Worm (Caenorhabditis elegans) whole organism, mixed stage, embryonic: ENCODE results near the gene srh-97.

Experiments used
- M03D4.4 ChIP-seq: sonication (generic microtip); optimal IDR thresholded peaks from 2 replicates; lab custom pipeline; 2017; ENCODE audit warnings: mild to moderate bottlenecking, missing genetic modification characterization, missing compliant biosample characterization
- blmp-1 ChIP-seq: fragments of 150-350 bp; optimal IDR thresholded peaks from 2 replicates; lab custom pipeline; 2014; ENCODE audit warnings: missing biosample characterization, missing genetic modification characterization
- ceh-39 ChIP-seq: fragments of 150-350 bp; optimal IDR thresholded peaks from 2 replicates; lab custom pipeline; 2014; ENCODE audit warnings: missing biosample characterization, missing genetic modification characterization
- ceh-43 ChIP-seq: fragments of 200-800 bp; sonication (Bioruptor generic); optimal IDR thresholded peaks from 2 replicates; lab custom pipeline; 2018; ENCODE audit warnings: mild to moderate bottlenecking, missing genetic modification characterization, moderate library complexity, missing compliant biosample characterization
- ces-1 ChIP-seq: fragments of 150-350 bp; optimal IDR thresholded peaks from 2 replicates; lab custom pipeline; 2014; ENCODE audit warnings: missing biosample characterization, missing genetic modification reagents, missing genetic modification characterization
- cnd-1 ChIP-seq: fragments of 200-800 bp; sonication (Bioruptor generic); optimal IDR thresholded peaks from 2 replicates; lab custom pipeline; 2018; ENCODE audit warnings: mild to moderate bottlenecking, missing genetic modification characterization, missing compliant biosample characterization
- drap-1 ChIP-seq: fragments of 200-800 bp; sonication (Bioruptor generic); optimal IDR thresholded peaks from 3 replicates; lab custom pipeline; 2018; ENCODE audit warnings: mild to moderate bottlenecking, missing genetic modification characterization, missing compliant biosample characterization
- elt-1 ChIP-seq: sonication (generic microtip); optimal IDR thresholded peaks from 2 replicates; lab custom pipeline; 2017; ENCODE audit warnings: missing genetic modification characterization, mild to moderate bottlenecking, missing compliant biosample characterization, antibody characterized with exemption, moderate library complexity, borderline replicate concordance; ENCODE audit not compliant: insufficient read depth
- elt-3 ChIP-seq: fragments of 150-350 bp; optimal IDR thresholded peaks from 2 replicates; lab custom pipeline; 2014; ENCODE audit warnings: missing biosample characterization, missing genetic modification characterization
- flh-1 ChIP-seq: fragments of 200-800 bp; sonication (Bioruptor generic); optimal IDR thresholded peaks from 2 replicates; lab custom pipeline; 2018; ENCODE audit warnings: mild to moderate bottlenecking, missing genetic modification characterization, moderate library complexity, missing compliant biosample characterization
- ham-2 ChIP-seq: fragments of 200-800 bp; sonication (Bioruptor generic); optimal IDR thresholded peaks from 2 replicates; lab custom pipeline; 2018; ENCODE audit warnings: mild to moderate bottlenecking, missing genetic modification characterization, missing compliant biosample characterization
- hlh-1 ChIP-seq: fragments of 150-350 bp; optimal IDR thresholded peaks from 2 replicates; lab custom pipeline; 2014; ENCODE audit warnings: missing biosample characterization, missing genetic modification reagents, missing genetic modification characterization
- lin-13 ChIP-seq: fragments of 150-350 bp; optimal IDR thresholded peaks from 2 replicates; lab custom pipeline; 2014; ENCODE audit warnings: missing biosample characterization, missing genetic modification characterization
- lin-32 ChIP-seq: fragments of 200-800 bp; sonication (Bioruptor generic); optimal IDR thresholded peaks from 2 replicates; lab custom pipeline; 2018; ENCODE audit warnings: mild to moderate bottlenecking, missing genetic modification characterization, missing compliant biosample characterization
- lsy-2 ChIP-seq: fragments of 150-350 bp; optimal IDR thresholded peaks from 2 replicates; lab custom pipeline; 2014; ENCODE audit warnings: missing biosample characterization, missing genetic modification characterization
- mab-5 ChIP-seq: fragments of 150-350 bp; optimal IDR thresholded peaks from 2 replicates; lab custom pipeline; 2014; ENCODE audit warnings: missing biosample characterization, missing genetic modification characterization
- mep-1 ChIP-seq: fragments of 150-350 bp; optimal IDR thresholded peaks from 2 replicates; lab custom pipeline; 2017; ENCODE audit warnings: missing biosample characterization, missing genetic modification reagents, missing genetic modification characterization, inconsistent platforms
- mls-2 ChIP-seq: sonication (generic microtip); optimal IDR thresholded peaks from 2 replicates; lab custom pipeline; 2016; ENCODE audit warnings: mild to moderate bottlenecking, missing genetic modification characterization, moderate library complexity, missing compliant biosample characterization
- nhr-12 ChIP-seq: fragments of 150-350 bp; optimal IDR thresholded peaks from 2 replicates; lab custom pipeline; 2014; ENCODE audit warnings: missing biosample characterization, missing genetic modification characterization
- nhr-2 ChIP-seq: fragments of 150-350 bp; optimal IDR thresholded peaks from 2 replicates; lab custom pipeline; 2014; ENCODE audit warnings: missing biosample characterization, missing genetic modification characterization
- nhr-237 ChIP-seq: fragments of 150-350 bp; optimal IDR thresholded peaks from 2 replicates; lab custom pipeline; 2014; ENCODE audit warnings: missing biosample characterization, missing genetic modification characterization
- nhr-76 ChIP-seq: sonication (generic microtip); optimal IDR thresholded peaks from 2 replicates; lab custom pipeline; 2017; ENCODE audit warnings: missing biosample characterization, missing genetic modification characterization
- pha-4 ChIP-seq: fragments of 150-350 bp; optimal IDR thresholded peaks from 2 replicates; lab custom pipeline; 2018; ENCODE audit warnings: missing biosample characterization, missing genetic modification reagents, missing genetic modification characterization
- sem-2 ChIP-seq: fragments of 200-800 bp; sonication (Bioruptor generic); optimal IDR thresholded peaks from 2 replicates; lab custom pipeline; 2018; ENCODE audit warnings: mild to moderate bottlenecking, missing genetic modification characterization, missing compliant biosample characterization
- snpc-4 ChIP-seq: fragments of 150-350 bp; optimal IDR thresholded peaks from 2 replicates; lab custom pipeline; 2014; ENCODE audit warnings: missing biosample characterization, missing genetic modification characterization
- sptf-1 ChIP-seq: sonication (generic microtip); optimal IDR thresholded peaks from 2 replicates; lab custom pipeline; 2017; ENCODE audit warnings: mild to moderate bottlenecking, missing genetic modification characterization, moderate library complexity, missing compliant biosample characterization
- tbx-8 ChIP-seq: fragments of 200-800 bp; sonication (Bioruptor generic); optimal IDR thresholded peaks from 2 replicates; lab custom pipeline; 2018; ENCODE audit warnings: mild to moderate bottlenecking, missing genetic modification characterization, moderate library complexity, missing compliant biosample characterization
- unc-120 ChIP-seq: sonication (generic microtip); optimal IDR thresholded peaks from 2 replicates; lab custom pipeline; 2017; ENCODE audit warnings: missing genetic modification characterization, missing compliant biosample characterization; ENCODE audit not compliant: poor library complexity, severe bottlenecking
- unc-39 ChIP-seq: fragments of 150-350 bp; optimal IDR thresholded peaks from 2 replicates; lab custom pipeline; 2014; ENCODE audit warnings: missing biosample characterization, missing genetic modification characterization
- unc-62 ChIP-seq: fragments of 150-350 bp; optimal IDR thresholded peaks from 2 replicates; lab custom pipeline; 2014; ENCODE audit warnings: missing biosample characterization, missing genetic modification reagents, missing genetic modification characterization
- zip-8 ChIP-seq: fragments of 150-350 bp; optimal IDR thresholded peaks from 2 replicates; lab custom pipeline; 2014; ENCODE audit warnings: missing biosample characterization, missing genetic modification characterization
- ztf-11 ChIP-seq: fragments of 150-350 bp; optimal IDR thresholded peaks from 2 replicates; lab custom pipeline; 2014; ENCODE audit warnings: missing biosample characterization, missing genetic modification characterization

Gene srh-97

ce11 chrV:17035850-17036249 is 19.0 kb downstream of the srh-97 start, which contains the start of gene srz-94:
TSS of gene srz-94 (minus strand) at chrV:17035950.
- TF ChIP-seq hlh-1 = no peak
- TF ChIP-seq ham-2 = no peak
- no peak for TF ChIP-seq ces-1 (GFP tag; lab: Kevin White, UChicago)
- no peak for TF ChIP-seq nhr-76
- no peak for TF ChIP-seq snpc-4 (tag; lab: Kevin White, UChicago)
- no peak for TF ChIP-seq cnd-1 (tag; lab: Kevin White, UChicago)
- no peak for TF ChIP-seq nhr-12 (tag; lab: Kevin White, UChicago)
- TF ChIP-seq M03D4.4 (tag; lab: Kevin White, UChicago) = no peak
- TF ChIP-seq lin-32 (GFP tag; lab: Kevin White, UChicago) = no peak

DNA sequence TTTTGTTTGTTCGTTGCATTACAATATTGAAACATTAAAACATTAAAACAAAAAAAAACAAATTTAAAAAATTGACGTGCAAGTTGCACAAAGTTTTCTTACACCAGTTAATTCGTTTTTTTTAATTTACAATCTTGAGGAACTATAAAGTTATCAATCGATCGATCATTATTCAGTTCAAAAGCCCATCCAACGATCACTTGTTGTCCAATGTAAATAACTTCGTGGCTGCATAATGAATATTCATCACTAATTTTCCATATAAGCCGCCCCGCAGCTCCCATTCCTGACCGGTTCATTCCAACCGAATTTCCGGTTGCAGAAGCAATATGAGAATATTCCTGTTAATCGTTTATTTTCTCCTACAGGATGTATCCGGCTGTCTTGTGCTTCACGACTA is 25.4 kb downstream of the srh-97 start, which contains the start of gene hpo-33:
hpo-33 (plus strand) TSS at position 301 of the 400 bp plus-strand sequence.
- no peak for TF ChIP-seq sem-2
- no peak for TF ChIP-seq lsy-2
- no peak for TF ChIP-seq nhr-12 (tag; lab: Kevin White, UChicago)
- no peak for TF ChIP-seq ztf-11 (tag; lab: Kevin White, UChicago)
- no peak for TF ChIP-seq pha-4 (tag; lab: Kevin White, UChicago)
- no peak for TF ChIP-seq unc-39 (tag; lab: Kevin White, UChicago)
- TF ChIP-seq snpc-4 (tag; lab: Kevin White, UChicago) = no peak
- TF ChIP-seq unc-62 (GFP tag; lab: Kevin White, UChicago) = no peak
- no peak for TF ChIP-seq unc-120 (tag; lab: Kevin White, UChicago)
- TF ChIP-seq ceh-39 (tag; lab: Kevin White, UChicago) = no peak
- TF ChIP-seq elt-1 (tag; lab: Kevin White, UChicago) = no peak
- no peak for TF ChIP-seq ceh-43
- no peak for TF ChIP-seq mab-5 (tag; lab: Kevin White, UChicago)
- no peak for TF ChIP-seq elt-3 (tag; lab: Kevin White, UChicago)
- TF ChIP-seq tbx-8 (GFP tag; lab: Kevin White, UChicago) = no peak
- TF ChIP-seq nhr-237 = no peak
- TF ChIP-seq sptf-1 (tag; lab: Kevin White, UChicago) = no peak

- TF ChIP-seq blmp-1 (tag; lab: Kevin White, UChicago) (no peak), ces-1 (GFP tag; lab: Kevin White, UChicago) (no peak), elt-3 (tag; lab: Kevin White, UChicago) (no peak), snpc-4 (tag; lab: Kevin White, UChicago) (no peak)
These were observed 27.6 kb downstream of the srh-97 start, which contains the start of gene F28B1.2 for ce11 chrV:17044500-17044899. TSS of gene F28B1.2 (plus strand) at chrV:17044800.

DNA sequence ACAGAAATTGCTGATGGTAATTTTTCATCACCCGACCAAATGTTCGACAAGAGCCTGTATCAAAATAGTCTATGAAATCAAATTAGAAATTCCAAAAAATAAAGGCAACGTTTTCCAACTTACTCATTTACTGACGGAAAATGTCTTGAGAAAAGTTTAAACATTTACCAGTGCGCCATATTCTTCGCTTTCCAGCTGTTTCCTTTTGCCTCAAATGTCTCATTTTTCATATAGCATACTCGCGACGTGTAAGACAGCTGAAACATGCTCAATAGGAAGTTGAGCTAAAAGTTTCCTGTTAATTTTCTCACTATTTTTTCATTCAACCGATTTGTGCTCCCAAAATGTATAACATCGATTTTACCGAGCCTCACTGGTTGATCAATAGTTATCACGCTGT is 43.1 kb downstream of the srh-97 start, which contains the start of gene sri-66:
sri-66 (plus strand) TSS at position 301 of the 400 bp plus-strand sequence.
- TF ChIP-seq hlh-1 (no peak), mab-5 (tag; lab: Kevin White, UChicago) (no peak), ztf-11 (tag; lab: Kevin White, UChicago) (no peak), flh-1 (GFP tag; lab: Kevin White, UChicago) (no peak), sem-2 (no peak), ces-1 (GFP tag; lab: Kevin White, UChicago) (no peak), lin-32 (GFP tag; lab: Kevin White, UChicago) (no peak), elt-1 (tag; lab: Kevin White, UChicago) (no peak), snpc-4 (tag; lab: Kevin White, UChicago) (no peak), zip-8 (tag; lab: Kevin White, UChicago) (no peak), blmp-1 (tag; lab: Kevin White, UChicago) (no peak), lin-13 (tag; lab: Kevin White, UChicago) (no peak), cnd-1 (tag; lab: Kevin White, UChicago) (no peak), pha-4 (tag; lab: Kevin White, UChicago) (no peak), mep-1 (tag; lab: Kevin White, UChicago) (no peak), ham-2 (no peak), nhr-2 (tag; lab: Kevin White, UChicago) (no peak), unc-62 (GFP tag; lab: Kevin White, UChicago) (no peak), mls-2 (tag; lab: Kevin White, UChicago) (no peak), drap-1 (GFP tag; lab: Kevin White, UChicago) (no peak)
